Worm (Caenorhabditis elegans) whole organism, L1 larva: ENCODE results near the gene H12D21.11.

Source experiments
- C04F5.9 ChIP-seq: sonication (generic microtip); optimal IDR thresholded peaks from 2 replicates; lab custom pipeline; 2016; ENCODE audit warnings: missing genetic modification characterization, missing compliant biosample characterization
- C16A3.4 ChIP-seq: fragments of 150-350 bp; optimal IDR thresholded peaks from 2 replicates; lab custom pipeline; 2014; ENCODE audit warnings: missing biosample characterization, missing genetic modification characterization
- Y116A8C.19 ChIP-seq: sonication (generic microtip); optimal IDR thresholded peaks from 2 replicates; lab custom pipeline; 2016; ENCODE audit warnings: missing compliant biosample characterization, missing genetic modification characterization, borderline replicate concordance
- aha-1 ChIP-seq: fragments of 150-350 bp; optimal IDR thresholded peaks from 2 replicates; lab custom pipeline; 2014; ENCODE audit warnings: missing biosample characterization, missing genetic modification characterization
- alr-1 ChIP-seq: fragments of 200-800 bp; sonication (Bioruptor generic); optimal IDR thresholded peaks from 2 replicates; lab custom pipeline; 2018; ENCODE audit warnings: borderline replicate concordance, mild to moderate bottlenecking, missing genetic modification characterization, missing compliant biosample characterization
- ama-1 ChIP-seq: fragments of 150-350 bp; optimal IDR thresholded peaks from 2 replicates; lab custom pipeline; 2014
- ceh-88 ChIP-seq: fragments of 200-800 bp; sonication (Bioruptor generic); IDR thresholded peaks from 2 replicates; pipeline ENCODE4 v1.3.6; 2022; ENCODE audit warnings: missing genetic modification characterization, missing compliant biosample characterization
- ceh-90 ChIP-seq: sonication (generic microtip); optimal IDR thresholded peaks from 2 replicates; lab custom pipeline; 2016; ENCODE audit warnings: missing genetic modification characterization, missing compliant biosample characterization
- dpl-1 ChIP-seq, 3 experiments: fragments of 150-350 bp in 2 of 3; sonication (generic microtip) in 1 of 3; optimal IDR thresholded peaks; 2 replicates each; lab custom pipeline; 2014 to 2017; ENCODE audit warnings: missing biosample characterization in 3 of 3, missing genetic modification characterization in 3 of 3, missing genetic modification reagents in 3 of 3
- efl-1 ChIP-seq, 4 experiments: fragments of 150-350 bp; optimal IDR thresholded peaks in 3 of 4; peaks in 1 of 4; 1 replicate in 1 of 4; 2 replicates in 3 of 4; lab custom pipeline; 2014; ENCODE audit warnings: missing biosample characterization in 2 of 4, missing genetic modification characterization in 2 of 4, missing genetic modification reagents in 2 of 4
- efl-3 ChIP-seq: fragments of 200-800 bp; sonication (Bioruptor generic); optimal IDR thresholded peaks from 2 replicates; lab custom pipeline; 2018; ENCODE audit warnings: mild to moderate bottlenecking, missing genetic modification characterization, missing compliant biosample characterization
- egl-13 ChIP-seq: sonication (generic microtip); optimal IDR thresholded peaks from 2 replicates; lab custom pipeline; 2016; ENCODE audit warnings: missing genotype, missing genetic modification reagents, missing genetic modification characterization, missing compliant biosample characterization
- egl-27 ChIP-seq, 2 experiments: fragments of 150-350 bp in 1 of 2; sonication (generic microtip); optimal IDR thresholded peaks; 3 replicates each; lab custom pipeline; 2017 to 2018; ENCODE audit warnings: missing biosample characterization in 2 of 2, missing genetic modification characterization in 2 of 2, missing genetic modification reagents in 2 of 2
- elt-3 ChIP-seq, 6 experiments: fragments of 150-350 bp in 1 of 6; sonication (generic microtip); optimal IDR thresholded peaks; 2 replicates each; lab custom pipeline; 2017 to 2018; ENCODE audit warnings: missing biosample characterization in 6 of 6, missing genetic modification characterization in 6 of 6, inconsistent platforms in 1 of 6
- ets-5 ChIP-seq: fragments of 200-800 bp; sonication (Bioruptor generic); IDR thresholded peaks from 2 replicates; pipeline ENCODE4 v1.3.6; 2022; ENCODE audit warnings: missing genetic modification characterization, missing compliant biosample characterization
- fkh-10 ChIP-seq: sonication (generic microtip); optimal IDR thresholded peaks from 2 replicates; lab custom pipeline; 2017; ENCODE audit warnings: missing biosample characterization, missing genetic modification reagents, missing genetic modification characterization
- fkh-8 ChIP-seq: sonication (generic microtip); optimal IDR thresholded peaks from 2 replicates; lab custom pipeline; 2016; ENCODE audit warnings: mild to moderate bottlenecking, missing genetic modification characterization, missing compliant biosample characterization
- hlh-17 ChIP-seq: fragments of 200-800 bp; sonication (Bioruptor generic); optimal IDR thresholded peaks from 2 replicates; lab custom pipeline; 2018; ENCODE audit warnings: missing genetic modification characterization, mild to moderate bottlenecking, missing compliant biosample characterization, moderate library complexity, borderline replicate concordance
- hlh-4 ChIP-seq: sonication (generic microtip); optimal IDR thresholded peaks from 2 replicates; lab custom pipeline; 2016; ENCODE audit warnings: mild to moderate bottlenecking, missing genetic modification characterization, missing compliant biosample characterization
- hpl-2 ChIP-seq: fragments of 150-350 bp; optimal IDR thresholded peaks from 2 replicates; lab custom pipeline; 2014; ENCODE audit warnings: missing biosample characterization, missing genetic modification reagents, missing genetic modification characterization
- irx-1 ChIP-seq: sonication (generic microtip); optimal IDR thresholded peaks from 2 replicates; lab custom pipeline; 2016; ENCODE audit warnings: missing genetic modification characterization, missing compliant biosample characterization
- lin-13 ChIP-seq: fragments of 150-350 bp; optimal IDR thresholded peaks from 2 replicates; lab custom pipeline; 2014; ENCODE audit warnings: missing biosample characterization, missing genetic modification reagents, missing genetic modification characterization
- lin-14 ChIP-seq: fragments of 200-800 bp; sonication (Bioruptor generic); optimal IDR thresholded peaks from 2 replicates; lab custom pipeline; 2018; ENCODE audit warnings: mild to moderate bottlenecking, missing genetic modification characterization, moderate library complexity, missing compliant biosample characterization
- lin-15B ChIP-seq: fragments of 150-350 bp; sonication (generic microtip); optimal IDR thresholded peaks from 3 replicates; lab custom pipeline; 2014; ENCODE audit warnings: missing biosample characterization, missing genetic modification characterization
- lin-39 ChIP-seq: fragments of 150-350 bp; optimal IDR thresholded peaks from 2 replicates; lab custom pipeline; 2014; ENCODE audit warnings: missing biosample characterization, missing genetic modification reagents, missing genetic modification characterization
- lir-3 ChIP-seq: sonication (generic microtip); optimal IDR thresholded peaks from 2 replicates; lab custom pipeline; 2016; ENCODE audit warnings: mild to moderate bottlenecking, missing genetic modification characterization, moderate library complexity, missing compliant biosample characterization; ENCODE audit not compliant: poor library complexity
- mab-9 ChIP-seq: fragments of 200-800 bp; sonication (Bioruptor generic); IDR thresholded peaks from 2 replicates; pipeline ENCODE4 v1.3.6; 2022; ENCODE audit warnings: missing genetic modification reagents, missing genetic modification characterization, missing compliant biosample characterization
- mdl-1 ChIP-seq, 2 experiments: fragments of 150-350 bp; optimal IDR thresholded peaks; 2 replicates each; lab custom pipeline; 2014 to 2017; ENCODE audit warnings: missing biosample characterization in 2 of 2, missing genetic modification characterization in 2 of 2, inconsistent platforms in 1 of 2
- nhr-19 ChIP-seq: fragments of 200-800 bp; sonication (Bioruptor generic); conservative IDR thresholded peaks from 2 replicates; pipeline ENCODE4 v1.3.6; 2022; ENCODE audit warnings: missing genetic modification characterization, missing compliant biosample characterization
- nhr-28 ChIP-seq: fragments of 150-350 bp; optimal IDR thresholded peaks from 2 replicates; lab custom pipeline; 2014; ENCODE audit warnings: missing biosample characterization, missing genetic modification characterization
- nhr-71 ChIP-seq: sonication (generic microtip); optimal IDR thresholded peaks from 2 replicates; lab custom pipeline; 2016; ENCODE audit warnings: mild to moderate bottlenecking, missing genetic modification characterization, moderate library complexity, missing compliant biosample characterization
- nhr-76 ChIP-seq: sonication (generic microtip); optimal IDR thresholded peaks from 2 replicates; lab custom pipeline; 2017; ENCODE audit warnings: missing biosample characterization, missing genetic modification characterization
- pag-3 ChIP-seq: sonication (generic microtip); optimal IDR thresholded peaks from 2 replicates; lab custom pipeline; 2017; ENCODE audit warnings: missing genetic modification characterization, mild to moderate bottlenecking, missing compliant biosample characterization, antibody characterized with exemption, borderline replicate concordance; ENCODE audit not compliant: insufficient read depth
- pax-3 ChIP-seq: fragments of 200-800 bp; sonication (Bioruptor generic); optimal IDR thresholded peaks from 2 replicates; lab custom pipeline; 2018; ENCODE audit warnings: mild to moderate bottlenecking, missing genetic modification characterization, moderate library complexity, missing compliant biosample characterization
- rnt-1 ChIP-seq: sonication (generic microtip); optimal IDR thresholded peaks from 2 replicates; lab custom pipeline; 2016; ENCODE audit warnings: mild to moderate bottlenecking, missing genetic modification characterization, moderate library complexity, missing compliant biosample characterization
- snpc-4 ChIP-seq: fragments of 150-350 bp; optimal IDR thresholded peaks from 2 replicates; lab custom pipeline; 2014; ENCODE audit warnings: missing biosample characterization, missing genetic modification characterization
- sox-4 ChIP-seq: sonication (generic microtip); optimal IDR thresholded peaks from 2 replicates; lab custom pipeline; 2016; ENCODE audit warnings: missing genetic modification characterization, missing compliant biosample characterization
- swsn-7 ChIP-seq: sonication (generic microtip); optimal IDR thresholded peaks from 2 replicates; lab custom pipeline; 2016; ENCODE audit warnings: missing genetic modification characterization, missing compliant biosample characterization
- tbx-2 ChIP-seq: sonication (generic microtip); optimal IDR thresholded peaks from 2 replicates; lab custom pipeline; 2016; ENCODE audit warnings: missing genetic modification characterization, missing compliant biosample characterization
- unc-130 ChIP-seq: fragments of 150-350 bp; optimal IDR thresholded peaks from 2 replicates; lab custom pipeline; 2017; ENCODE audit warnings: missing biosample characterization, missing genetic modification characterization, inconsistent platforms
- unc-86 ChIP-seq: sonication (generic microtip); optimal IDR thresholded peaks from 2 replicates; lab custom pipeline; 2016; ENCODE audit warnings: missing genetic modification characterization, missing compliant biosample characterization
- xbp-1 ChIP-seq: sonication (generic microtip); optimal IDR thresholded peaks from 2 replicates; lab custom pipeline; 2016; ENCODE audit warnings: missing genetic modification characterization, missing compliant biosample characterization
- zip-4 ChIP-seq: fragments of 200-800 bp; sonication (Bioruptor generic); optimal IDR thresholded peaks from 2 replicates; lab custom pipeline; 2018; ENCODE audit warnings: mild to moderate bottlenecking, missing genetic modification characterization, moderate library complexity, missing compliant biosample characterization
- ztf-11 ChIP-seq, 2 experiments: sonication (generic microtip); optimal IDR thresholded peaks; 2 replicates each; lab custom pipeline; 2016 to 2017; ENCODE audit warnings: missing genetic modification characterization in 2 of 2, missing biosample characterization in 1 of 2, missing compliant biosample characterization in 1 of 2
- ztf-4 ChIP-seq: fragments of 150-350 bp; optimal IDR thresholded peaks from 2 replicates; lab custom pipeline; 2014; ENCODE audit warnings: missing biosample characterization, missing genetic modification characterization

Gene H12D21.11

ce11 chrV:14871365-14871764 lies 44.3 kb upstream of the H12D21.11 start, which contains the start of gene ZC412.3 (continued):
- TF ChIP-seq pag-3 (tag; lab: Kevin White, UChicago) (peak; percentile 88), ztf-4 (no peak), egl-13 (tag; lab: Kevin White, UChicago) (no peak), lin-13 (GFP tag; lab: Kevin White, UChicago) (no peak), snpc-4 (tag; lab: Kevin White, UChicago) (no peak), lin-14 (GFP tag; lab: Kevin White, UChicago) (peak; percentile 77), efl-3 (GFP tag; lab: Kevin White, UChicago) (no peak), swsn-7 (no peak), zip-4 (GFP tag; lab: Kevin White, UChicago) (no peak), irx-1 (tag; lab: Kevin White, UChicago) (no peak), unc-130 (tag; lab: Kevin White, UChicago) (peak; percentile 56), nhr-76 (tag; lab: Kevin White, UChicago) (no peak), egl-27 (tag; optimal IDR thresholded peaks at IDR 0.05; lab: Kevin White, UChicago) (no peak), lin-39 (tag; lab: Kevin White, UChicago) (peak; percentile 53), pax-3 (tag; lab: Kevin White, UChicago) (no peak), nhr-28 (tag; lab: Kevin White, UChicago) (no peak), ceh-90 (tag; lab: Kevin White, UChicago) (no peak), sox-4 (tag; lab: Kevin White, UChicago) (no peak), xbp-1 (tag; lab: Kevin White, UChicago) (no peak), fkh-10 (GFP tag; lab: Kevin White, UChicago) (no peak)

ce11 chrV:14875371-14875770 lies 40.3 kb upstream of the H12D21.11 start, which contains the start of gene ZC412.5:
Gene ZC412.5, minus strand, starts transcription at chrV:14875471.
- TF ChIP-seq alr-1 (tag; lab: Kevin White, UChicago) (no peak), elt-3 (tag; optimal IDR thresholded peaks at IDR 0.05; lab: Kevin White, UChicago) (no peak), C04F5.9 (tag; lab: Kevin White, UChicago) (no peak), efl-1 (optimal IDR thresholded peaks at IDR 0.05; lab: Kevin White, UChicago) (no peak), efl-1 (GFP tag; optimal IDR thresholded peaks at IDR 0.05 in 1 of 2; lab: Kevin White, UChicago) (peak in 1 of 2 experiments; percentile 14)
- TF ChIP-seq, all 84 proteins: peak for 1

ce11 chrV:14876257-14876656 lies 39.4 kb upstream of the H12D21.11 start:
- TF ChIP-seq efl-1 (optimal IDR thresholded peaks at IDR 0.05; lab: Kevin White, UChicago) = peak; percentile 20 to 45
- TF ChIP-seq efl-1 (GFP tag; optimal IDR thresholded peaks at IDR 0.05 in 1 of 2; lab: Kevin White, UChicago) = peak in 1 of 2 experiments; percentile 82
- TF ChIP-seq sox-4 (tag; lab: Kevin White, UChicago) = no peak
- TF ChIP-seq Y116A8C.19 (tag; lab: Kevin White, UChicago) = no peak
- peak; percentile 55 for TF ChIP-seq nhr-19 (GFP tag; lab: Robert Waterston, UW)
- no peak for TF ChIP-seq hlh-4 (tag; lab: Kevin White, UChicago)
- TF ChIP-seq C04F5.9 (tag; lab: Kevin White, UChicago) = no peak
- peak; percentile 38 for TF ChIP-seq lin-14 (GFP tag; lab: Kevin White, UChicago)
- peak; percentile 56 for TF ChIP-seq swsn-7
- TF ChIP-seq ceh-88 = no peak
- TF ChIP-seq nhr-76 (tag; lab: Kevin White, UChicago) = peak; percentile 19
- TF ChIP-seq rnt-1 (tag; lab: Kevin White, UChicago) = peak; percentile 79
- TF ChIP-seq ama-1 (lab: Kevin White, UChicago) = no peak
- TF ChIP-seq dpl-1 (GFP tag; optimal IDR thresholded peaks at IDR 0.05; lab: Kevin White, UChicago) = peak in 2 of 3 experiments; percentile 11 to 32
- no peak for TF ChIP-seq lir-3 (tag; lab: Kevin White, UChicago)
- no peak for TF ChIP-seq ztf-11 (tag; optimal IDR thresholded peaks at IDR 0.05; lab: Kevin White, UChicago)
- no peak for TF ChIP-seq fkh-8 (tag; lab: Kevin White, UChicago)
- TF ChIP-seq pag-3 (tag; lab: Kevin White, UChicago) = no peak
- TF ChIP-seq unc-86 (tag; lab: Kevin White, UChicago) = no peak
- TF ChIP-seq efl-3 (GFP tag; lab: Kevin White, UChicago) = no peak
- TF ChIP-seq aha-1 = no peak
- TF ChIP-seq ets-5 (GFP tag; lab: Robert Waterston, UW) = no peak
- peak; percentile 21 for TF ChIP-seq tbx-2 (tag; lab: Kevin White, UChicago)
- peak; percentile 50 for TF ChIP-seq C16A3.4 (tag; lab: Kevin White, UChicago)
- TF ChIP-seq mdl-1 (tag; optimal IDR thresholded peaks at IDR 0.05; lab: Kevin White, UChicago) = peak in 1 of 2 experiments; percentile 25
- no peak for TF ChIP-seq mab-9
- no peak for TF ChIP-seq hlh-17 (GFP tag; lab: Kevin White, UChicago)
- peak; percentile 25 for TF ChIP-seq xbp-1 (tag; lab: Kevin White, UChicago)
- no peak for TF ChIP-seq pax-3 (tag; lab: Kevin White, UChicago)
- TF ChIP-seq zip-4 (GFP tag; lab: Kevin White, UChicago) = no peak
- TF ChIP-seq nhr-71 (tag; lab: Kevin White, UChicago) = peak; percentile 61
- no peak for TF ChIP-seq hpl-2
- TF ChIP-seq lin-15B (tag; lab: Kevin White, UChicago) = no peak
